Worm (Caenorhabditis elegans) whole organism, L3 larva: ENCODE measurements around the gene pqn-15.

Experiments used
- R02D3.7 ChIP-seq: fragments of 150-350 bp; optimal IDR thresholded peaks from 2 replicates; lab custom pipeline; 2014; ENCODE audit warnings: missing biosample characterization, missing genetic modification characterization
- ZK546.5 ChIP-seq: sonication (generic microtip); optimal IDR thresholded peaks from 2 replicates; lab custom pipeline; 2017; ENCODE audit warnings: missing biosample characterization, missing genetic modification characterization
- aly-2 ChIP-seq: fragments of 150-350 bp; optimal IDR thresholded peaks from 2 replicates; lab custom pipeline; 2014; ENCODE audit warnings: missing biosample characterization, missing genetic modification characterization
- ama-1 ChIP-seq: fragments of 150-350 bp; optimal IDR thresholded peaks from 2 replicates; lab custom pipeline; 2018
- ceh-16 ChIP-seq: sonication (generic microtip); optimal IDR thresholded peaks from 2 replicates; lab custom pipeline; 2017; ENCODE audit warnings: missing biosample characterization, missing genetic modification characterization
- ceh-28 ChIP-seq: fragments of 150-350 bp; optimal IDR thresholded peaks from 2 replicates; lab custom pipeline; 2014; ENCODE audit warnings: missing biosample characterization, missing genetic modification reagents, missing genetic modification characterization
- ceh-82 ChIP-seq: fragments of 150-350 bp; optimal IDR thresholded peaks from 2 replicates; lab custom pipeline; 2014; ENCODE audit warnings: missing biosample characterization, missing genetic modification characterization
- ceh-9 ChIP-seq: sonication (generic microtip); optimal IDR thresholded peaks from 2 replicates; lab custom pipeline; 2018; ENCODE audit warnings: missing biosample characterization, missing genetic modification characterization
- daf-12 ChIP-seq: fragments of 150-350 bp; optimal IDR thresholded peaks from 2 replicates; lab custom pipeline; 2014; ENCODE audit warnings: missing biosample characterization, missing genetic modification reagents, missing genetic modification characterization
- egl-27 ChIP-seq: sonication (generic microtip); optimal IDR thresholded peaks from 4 replicates; lab custom pipeline; 2017; ENCODE audit warnings: missing biosample characterization, missing genetic modification reagents, missing genetic modification characterization
- egl-5 ChIP-seq: fragments of 150-350 bp; optimal IDR thresholded peaks from 2 replicates; lab custom pipeline; 2017; ENCODE audit warnings: missing biosample characterization, missing genetic modification reagents, missing genetic modification characterization, inconsistent platforms
- elt-1 ChIP-seq: fragments of 150-350 bp; optimal IDR thresholded peaks from 2 replicates; lab custom pipeline; 2014; ENCODE audit warnings: missing biosample characterization, missing genetic modification characterization
- elt-2 ChIP-seq: sonication (generic microtip); optimal IDR thresholded peaks from 2 replicates; lab custom pipeline; 2016; ENCODE audit warnings: missing genetic modification reagents, mild to moderate bottlenecking, missing genetic modification characterization, missing compliant biosample characterization
- elt-3 ChIP-seq, 3 experiments: fragments of 150-350 bp in 1 of 3; sonication (generic microtip) in 2 of 3; optimal IDR thresholded peaks; 2 replicates in 2 of 3; 4 replicates in 1 of 3; lab custom pipeline; 2014 to 2017; ENCODE audit warnings: missing biosample characterization in 3 of 3, missing genetic modification characterization in 3 of 3
- eor-1 ChIP-seq, 2 experiments: fragments of 150-350 bp; optimal IDR thresholded peaks; 2 replicates each; lab custom pipeline; 2014 to 2018; ENCODE audit warnings: missing biosample characterization in 2 of 2, missing genetic modification characterization in 2 of 2
- fkh-10 ChIP-seq: sonication (generic microtip); optimal IDR thresholded peaks from 2 replicates; lab custom pipeline; 2017; ENCODE audit warnings: missing biosample characterization, missing genetic modification reagents, missing genetic modification characterization
- fkh-2 ChIP-seq: fragments of 150-350 bp; optimal IDR thresholded peaks from 2 replicates; lab custom pipeline; 2014; ENCODE audit warnings: missing biosample characterization, missing genetic modification reagents, missing genetic modification characterization
- fos-1 ChIP-seq: fragments of 150-350 bp; optimal IDR thresholded peaks from 2 replicates; lab custom pipeline; 2014; ENCODE audit warnings: missing biosample characterization, missing genetic modification characterization
- hmg-11 ChIP-seq: sonication (generic microtip); optimal IDR thresholded peaks from 2 replicates; lab custom pipeline; 2016; ENCODE audit warnings: missing genetic modification characterization, missing compliant biosample characterization
- jun-1 ChIP-seq: fragments of 150-350 bp; optimal IDR thresholded peaks from 2 replicates; lab custom pipeline; 2014; ENCODE audit warnings: missing biosample characterization, missing genetic modification reagents, missing genetic modification characterization
- lin-15B ChIP-seq: fragments of 150-350 bp; optimal IDR thresholded peaks from 2 replicates; lab custom pipeline; 2014; ENCODE audit warnings: missing biosample characterization, missing genetic modification characterization
- lin-39 ChIP-seq: fragments of 150-350 bp; optimal IDR thresholded peaks from 2 replicates; lab custom pipeline; 2018; ENCODE audit warnings: missing biosample characterization, missing genetic modification reagents, missing genetic modification characterization
- lsy-12 ChIP-seq: sonication (generic microtip); optimal IDR thresholded peaks from 2 replicates; lab custom pipeline; 2016; ENCODE audit warnings: mild to moderate bottlenecking, missing genetic modification characterization, missing compliant biosample characterization
- mdl-1 ChIP-seq: fragments of 150-350 bp; optimal IDR thresholded peaks from 2 replicates; lab custom pipeline; 2014; ENCODE audit warnings: missing biosample characterization, missing genetic modification characterization
- mml-1 ChIP-seq: fragments of 150-350 bp; sonication (generic microtip); optimal IDR thresholded peaks from 3 replicates; lab custom pipeline; 2014; ENCODE audit warnings: missing biosample characterization, missing genetic modification characterization
- nfya-1 ChIP-seq: sonication (generic microtip); optimal IDR thresholded peaks from 2 replicates; lab custom pipeline; 2017; ENCODE audit warnings: missing genetic modification characterization, mild to moderate bottlenecking, missing compliant biosample characterization, antibody characterized with exemption, moderate library complexity; ENCODE audit not compliant: insufficient read depth
- nhr-11 ChIP-seq: fragments of 150-350 bp; optimal IDR thresholded peaks from 2 replicates; lab custom pipeline; 2014; ENCODE audit warnings: missing biosample characterization, missing genetic modification characterization
- nhr-12 ChIP-seq: fragments of 150-350 bp; optimal IDR thresholded peaks from 2 replicates; lab custom pipeline; 2014; ENCODE audit warnings: missing biosample characterization, missing genetic modification characterization
- nhr-23 ChIP-seq: fragments of 150-350 bp; optimal IDR thresholded peaks from 2 replicates; lab custom pipeline; 2014; ENCODE audit warnings: missing biosample characterization, missing genetic modification reagents, missing genetic modification characterization
- nhr-237 ChIP-seq: fragments of 150-350 bp; optimal IDR thresholded peaks from 2 replicates; lab custom pipeline; 2014; ENCODE audit warnings: missing biosample characterization, missing genetic modification characterization
- nhr-25 ChIP-seq: sonication (generic microtip); optimal IDR thresholded peaks from 2 replicates; lab custom pipeline; 2017; ENCODE audit warnings: missing biosample characterization, missing genetic modification characterization
- nhr-28 ChIP-seq: fragments of 150-350 bp; optimal IDR thresholded peaks from 2 replicates; lab custom pipeline; 2014; ENCODE audit warnings: missing biosample characterization, missing genetic modification characterization
- nhr-43 ChIP-seq: sonication (generic microtip); optimal IDR thresholded peaks from 2 replicates; lab custom pipeline; 2016; ENCODE audit warnings: mild to moderate bottlenecking, missing genetic modification characterization, missing compliant biosample characterization; ENCODE audit not compliant: poor library complexity, severe bottlenecking
- nhr-67 ChIP-seq: fragments of 150-350 bp; optimal IDR thresholded peaks from 2 replicates; lab custom pipeline; 2014; ENCODE audit warnings: missing biosample characterization, missing genetic modification characterization
- nhr-76 ChIP-seq: fragments of 150-350 bp; sonication (generic microtip); optimal IDR thresholded peaks from 5 replicates; lab custom pipeline; 2014; ENCODE audit warnings: missing biosample characterization, missing genetic modification characterization
- nhr-77 ChIP-seq: fragments of 150-350 bp; optimal IDR thresholded peaks from 2 replicates; lab custom pipeline; 2014; ENCODE audit warnings: missing biosample characterization, missing genetic modification characterization
- pha-4 ChIP-seq: fragments of 150-350 bp; optimal IDR thresholded peaks from 2 replicates; lab custom pipeline; 2014; ENCODE audit warnings: missing biosample characterization, missing genetic modification reagents, missing genetic modification characterization
- pqm-1 ChIP-seq: fragments of 150-350 bp; optimal IDR thresholded peaks from 2 replicates; lab custom pipeline; 2017; ENCODE audit warnings: missing biosample characterization, missing genetic modification characterization, inconsistent platforms
- sea-2 ChIP-seq: fragments of 150-350 bp; sonication (generic microtip); optimal IDR thresholded peaks from 4 replicates; lab custom pipeline; 2014; ENCODE audit warnings: missing biosample characterization, missing genetic modification reagents, missing genetic modification characterization
- skn-1 ChIP-seq: fragments of 150-350 bp; optimal IDR thresholded peaks from 2 replicates; lab custom pipeline; 2014; ENCODE audit warnings: missing biosample characterization, missing genetic modification characterization
- snpc-4 ChIP-seq: fragments of 150-350 bp; optimal IDR thresholded peaks from 2 replicates; lab custom pipeline; 2014; ENCODE audit warnings: missing biosample characterization, missing genetic modification characterization
- tbx-2 ChIP-seq: sonication (generic microtip); optimal IDR thresholded peaks from 2 replicates; lab custom pipeline; 2016; ENCODE audit warnings: mild to moderate bottlenecking, missing genetic modification characterization, missing compliant biosample characterization
- unc-39 ChIP-seq: sonication (generic microtip); optimal IDR thresholded peaks from 4 replicates; lab custom pipeline; 2017; ENCODE audit warnings: missing biosample characterization, missing genetic modification characterization
- unc-62 ChIP-seq: fragments of 150-350 bp; sonication (generic microtip); optimal IDR thresholded peaks from 4 replicates; lab custom pipeline; 2014; ENCODE audit warnings: missing biosample characterization, missing genetic modification reagents, missing genetic modification characterization
- zag-1 ChIP-seq: fragments of 150-350 bp; optimal IDR thresholded peaks from 2 replicates; lab custom pipeline; 2014; ENCODE audit warnings: missing biosample characterization, missing genetic modification characterization
- ztf-11 ChIP-seq: fragments of 150-350 bp; optimal IDR thresholded peaks from 2 replicates; lab custom pipeline; 2014; ENCODE audit warnings: missing biosample characterization, missing genetic modification characterization
- ztf-4 ChIP-seq: fragments of 150-350 bp; optimal IDR thresholded peaks from 2 replicates; lab custom pipeline; 2014; ENCODE audit warnings: missing biosample characterization, missing genetic modification characterization

The pqn-15 gene

DNA sequence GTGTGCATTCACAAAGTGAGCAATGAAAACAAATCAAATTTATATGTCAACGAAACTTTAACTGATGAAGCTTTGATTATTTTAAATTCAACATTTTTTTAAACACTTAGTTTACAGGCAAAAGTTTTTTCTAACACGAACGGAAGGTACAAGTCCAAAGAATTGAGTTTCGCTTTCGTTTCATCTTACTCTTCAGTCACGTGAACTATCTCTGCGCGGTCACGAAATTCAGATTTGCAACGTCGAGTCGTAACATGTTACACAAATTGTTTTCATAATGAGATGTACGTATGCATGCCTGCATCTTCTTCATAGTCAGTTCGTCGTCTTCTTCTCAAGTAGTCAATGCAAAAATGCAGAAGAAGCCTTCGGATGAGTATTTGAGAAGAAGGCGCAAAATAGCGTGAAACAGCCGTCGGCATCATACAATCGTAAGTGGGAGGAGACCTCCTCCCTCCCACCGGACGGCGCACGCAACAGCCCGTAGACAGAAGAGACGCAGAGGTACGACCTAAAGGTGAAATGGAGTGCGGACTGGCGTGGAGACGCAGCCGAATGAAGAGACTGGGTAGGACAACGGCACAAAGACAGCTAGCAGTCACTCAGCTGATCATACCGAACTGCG lies 41.4 kb downstream of the pqn-15 start, which contains the start of gene coel-1 (continued):
- TF ChIP-seq lsy-12 (peak; percentile 20), nhr-25 (tag; lab: Kevin White, UChicago) (peak; percentile 67), unc-62 (GFP tag; lab: Kevin White, UChicago) (no peak), mdl-1 (tag; lab: Kevin White, UChicago) (no peak), eor-1 (tag; optimal IDR thresholded peaks at IDR 0.05; lab: Kevin White, UChicago) (no peak), nhr-76 (no peak), egl-5 (tag; lab: Kevin White, UChicago) (peak; percentile 8), skn-1 (tag; lab: Kevin White, UChicago) (peak; percentile 12), ceh-28 (no peak)

DNA sequence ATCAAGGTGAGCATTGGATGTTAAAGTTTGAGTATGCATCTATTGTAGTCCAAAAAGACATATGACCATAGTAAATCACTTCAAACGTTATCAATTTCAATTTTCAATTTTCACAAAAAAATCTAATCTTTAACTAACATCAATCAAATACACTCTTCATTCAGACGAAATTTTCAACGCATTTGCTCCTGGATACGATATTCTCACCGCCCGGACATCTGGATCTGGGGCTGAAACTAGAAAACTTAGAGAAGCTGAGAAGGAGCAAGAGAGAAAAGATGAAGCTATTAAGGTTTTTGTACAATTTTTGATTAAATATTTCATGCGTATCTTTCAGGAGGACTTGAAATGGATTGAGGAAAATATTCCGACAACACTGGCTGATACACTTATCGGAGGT lies 42.9 kb downstream of the pqn-15 start:
- TF ChIP-seq pha-4 (tag; lab: Kevin White, UChicago) (no peak), mdl-1 (tag; lab: Kevin White, UChicago) (no peak), egl-5 (tag; lab: Kevin White, UChicago) (no peak), eor-1 (tag; optimal IDR thresholded peaks at IDR 0.05; lab: Kevin White, UChicago) (no peak), nhr-23 (no peak), nhr-28 (tag; lab: Kevin White, UChicago) (no peak), tbx-2 (tag; lab: Kevin White, UChicago) (no peak), nhr-67 (tag; lab: Kevin White, UChicago) (no peak), snpc-4 (no peak), nhr-12 (tag; lab: Kevin White, UChicago) (no peak), nfya-1 (tag; lab: Kevin White, UChicago) (no peak), fos-1 (no peak)

- TF ChIP-seq nhr-67 (tag; lab: Kevin White, UChicago), result no peak
- peak; percentile 40 for TF ChIP-seq sea-2 (GFP tag; lab: Kevin White, UChicago)
- TF ChIP-seq ZK546.5, result no peak
- TF ChIP-seq eor-1 (tag; optimal IDR thresholded peaks at IDR 0.05; lab: Kevin White, UChicago), result no peak
- peak; percentile 10 for TF ChIP-seq jun-1 (tag; lab: Kevin White, UChicago)
- no peak for TF ChIP-seq ceh-82
- TF ChIP-seq nhr-11 (tag; lab: Kevin White, UChicago), result no peak
- TF ChIP-seq fkh-10 (GFP tag; lab: Kevin White, UChicago), result no peak
- no peak for TF ChIP-seq nhr-23
- TF ChIP-seq daf-12 (tag; lab: Kevin White, UChicago), result no peak
- TF ChIP-seq ama-1, result no peak
- TF ChIP-seq fkh-2, result no peak
- TF ChIP-seq fos-1, result no peak
- TF ChIP-seq elt-3 (tag; optimal IDR thresholded peaks at IDR 0.05; lab: Kevin White, UChicago), result no peak
- no peak for TF ChIP-seq nhr-25 (tag; lab: Kevin White, UChicago)
- no peak for TF ChIP-seq zag-1 (tag; lab: Kevin White, UChicago)
- no peak for TF ChIP-seq lin-39
- no peak for TF ChIP-seq ceh-9 (tag; lab: Kevin White, UChicago)
- TF ChIP-seq nhr-28 (tag; lab: Kevin White, UChicago), result no peak
- no peak for TF ChIP-seq snpc-4
- TF ChIP-seq nhr-43 (tag; lab: Kevin White, UChicago), result no peak
- peak; percentile 63 for TF ChIP-seq nfya-1 (tag; lab: Kevin White, UChicago)
- TF ChIP-seq mdl-1 (tag; lab: Kevin White, UChicago), result no peak
- no peak for TF ChIP-seq elt-1 (tag; lab: Kevin White, UChicago)
- TF ChIP-seq egl-27, result no peak
- no peak for TF ChIP-seq R02D3.7 (tag; lab: Kevin White, UChicago)
- TF ChIP-seq unc-39 (tag; lab: Kevin White, UChicago), result no peak
- TF ChIP-seq unc-62 (GFP tag; lab: Kevin White, UChicago), result no peak
- no peak for TF ChIP-seq nhr-77 (tag; lab: Kevin White, UChicago)
- TF ChIP-seq mml-1 (tag; lab: Kevin White, UChicago), result no peak
- TF ChIP-seq ztf-11 (tag; lab: Kevin White, UChicago), result no peak
- TF ChIP-seq pha-4 (tag; lab: Kevin White, UChicago), result peak; percentile 62
- TF ChIP-seq ceh-28, result no peak
- TF ChIP-seq nhr-76, result no peak
- TF ChIP-seq tbx-2 (tag; lab: Kevin White, UChicago), result no peak
- no peak for TF ChIP-seq skn-1 (tag; lab: Kevin White, UChicago)
- no peak for TF ChIP-seq egl-5 (tag; lab: Kevin White, UChicago)
- peak; percentile 67 for TF ChIP-seq hmg-11 (tag; lab: Kevin White, UChicago)
- no peak for TF ChIP-seq ztf-4 (tag; lab: Kevin White, UChicago)
- TF ChIP-seq ceh-16 (tag; lab: Kevin White, UChicago), result no peak
- peak; percentile 16 for TF ChIP-seq lin-15B (tag; lab: Kevin White, UChicago)
- TF ChIP-seq nhr-237 (tag; lab: Kevin White, UChicago), result no peak
- TF ChIP-seq aly-2 (tag; lab: Kevin White, UChicago), result no peak
- TF ChIP-seq nhr-12 (tag; lab: Kevin White, UChicago), result no peak
- TF ChIP-seq elt-2 (tag; lab: Kevin White, UChicago), result peak; percentile 37
- no peak for TF ChIP-seq lsy-12
- no peak for TF ChIP-seq pqm-1 (tag; lab: Kevin White, UChicago)
These were observed 46.5 kb downstream of the pqn-15 start, which contains the start of gene C52B9.4 for ce11 chrX:4260297-4260696. C52B9.4 (plus strand) TSS chrX:4260652.
